Fruit fly (Drosophila melanogaster): ENCODE data around the gene CG9919.

- TF ChIP-seq h (optimal IDR thresholded peaks at IDR 0.05) (no peak), ttk (optimal IDR thresholded peaks at IDR 0.05) (no peak), Myc (optimal IDR thresholded peaks at IDR 0.05) (no peak), insv (optimal IDR thresholded peaks at IDR 0.05) (no peak), Sin3A (optimal IDR thresholded peaks at IDR 0.05) (no peak)
These were observed 43.5 kb upstream of the CG9919 start for dm6 chrX:16374059-16374458.
